Worm (Caenorhabditis elegans) whole organism, L3 larva: ENCODE results near the gene cec-5.
"Not testable (repeated sequence)": the region's sequence is repeated elsewhere in the genome, so short reads cannot be mapped to it uniquely, and the experiment has no call there.

Experiments used
- ZK546.5 ChIP-seq: sonication (generic microtip); optimal IDR thresholded peaks from 2 replicates; lab custom pipeline; 2017; ENCODE audit warnings: missing biosample characterization, missing genetic modification characterization
- aly-2 ChIP-seq: fragments of 150-350 bp; optimal IDR thresholded peaks from 2 replicates; lab custom pipeline; 2014; ENCODE audit warnings: missing biosample characterization, missing genetic modification characterization
- ceh-28 ChIP-seq: fragments of 150-350 bp; optimal IDR thresholded peaks from 2 replicates; lab custom pipeline; 2014; ENCODE audit warnings: missing biosample characterization, missing genetic modification reagents, missing genetic modification characterization
- ceh-9 ChIP-seq: sonication (generic microtip); optimal IDR thresholded peaks from 2 replicates; lab custom pipeline; 2018; ENCODE audit warnings: missing biosample characterization, missing genetic modification characterization
- daf-12 ChIP-seq: fragments of 150-350 bp; optimal IDR thresholded peaks from 2 replicates; lab custom pipeline; 2014; ENCODE audit warnings: missing biosample characterization, missing genetic modification reagents, missing genetic modification characterization
- egl-27 ChIP-seq: sonication (generic microtip); optimal IDR thresholded peaks from 4 replicates; lab custom pipeline; 2017; ENCODE audit warnings: missing biosample characterization, missing genetic modification reagents, missing genetic modification characterization
- egl-5 ChIP-seq: fragments of 150-350 bp; optimal IDR thresholded peaks from 2 replicates; lab custom pipeline; 2017; ENCODE audit warnings: missing biosample characterization, missing genetic modification reagents, missing genetic modification characterization, inconsistent platforms
- elt-2 ChIP-seq: sonication (generic microtip); optimal IDR thresholded peaks from 2 replicates; lab custom pipeline; 2016; ENCODE audit warnings: missing genetic modification reagents, mild to moderate bottlenecking, missing genetic modification characterization, missing compliant biosample characterization
- fkh-10 ChIP-seq: sonication (generic microtip); optimal IDR thresholded peaks from 2 replicates; lab custom pipeline; 2017; ENCODE audit warnings: missing biosample characterization, missing genetic modification reagents, missing genetic modification characterization
- fkh-2 ChIP-seq: fragments of 150-350 bp; optimal IDR thresholded peaks from 2 replicates; lab custom pipeline; 2014; ENCODE audit warnings: missing biosample characterization, missing genetic modification reagents, missing genetic modification characterization
- fos-1 ChIP-seq: fragments of 150-350 bp; optimal IDR thresholded peaks from 2 replicates; lab custom pipeline; 2014; ENCODE audit warnings: missing biosample characterization, missing genetic modification characterization
- hmg-11 ChIP-seq: sonication (generic microtip); optimal IDR thresholded peaks from 2 replicates; lab custom pipeline; 2016; ENCODE audit warnings: missing genetic modification characterization, missing compliant biosample characterization
- lin-15B ChIP-seq: fragments of 150-350 bp; optimal IDR thresholded peaks from 2 replicates; lab custom pipeline; 2014; ENCODE audit warnings: missing biosample characterization, missing genetic modification characterization
- lin-39 ChIP-seq: fragments of 150-350 bp; optimal IDR thresholded peaks from 2 replicates; lab custom pipeline; 2018; ENCODE audit warnings: missing biosample characterization, missing genetic modification reagents, missing genetic modification characterization
- mdl-1 ChIP-seq: fragments of 150-350 bp; optimal IDR thresholded peaks from 2 replicates; lab custom pipeline; 2014; ENCODE audit warnings: missing biosample characterization, missing genetic modification characterization
- nfya-1 ChIP-seq: sonication (generic microtip); optimal IDR thresholded peaks from 2 replicates; lab custom pipeline; 2017; ENCODE audit warnings: missing genetic modification characterization, mild to moderate bottlenecking, missing compliant biosample characterization, antibody characterized with exemption, moderate library complexity; ENCODE audit not compliant: insufficient read depth
- nhr-23 ChIP-seq: fragments of 150-350 bp; optimal IDR thresholded peaks from 2 replicates; lab custom pipeline; 2014; ENCODE audit warnings: missing biosample characterization, missing genetic modification reagents, missing genetic modification characterization
- nhr-237 ChIP-seq: fragments of 150-350 bp; optimal IDR thresholded peaks from 2 replicates; lab custom pipeline; 2014; ENCODE audit warnings: missing biosample characterization, missing genetic modification characterization
- nhr-25 ChIP-seq: sonication (generic microtip); optimal IDR thresholded peaks from 2 replicates; lab custom pipeline; 2017; ENCODE audit warnings: missing biosample characterization, missing genetic modification characterization
- nhr-67 ChIP-seq: fragments of 150-350 bp; optimal IDR thresholded peaks from 2 replicates; lab custom pipeline; 2014; ENCODE audit warnings: missing biosample characterization, missing genetic modification characterization
- nhr-76 ChIP-seq: fragments of 150-350 bp; sonication (generic microtip); optimal IDR thresholded peaks from 5 replicates; lab custom pipeline; 2014; ENCODE audit warnings: missing biosample characterization, missing genetic modification characterization
- pha-4 ChIP-seq: fragments of 150-350 bp; optimal IDR thresholded peaks from 2 replicates; lab custom pipeline; 2014; ENCODE audit warnings: missing biosample characterization, missing genetic modification reagents, missing genetic modification characterization
- pqm-1 ChIP-seq: fragments of 150-350 bp; optimal IDR thresholded peaks from 2 replicates; lab custom pipeline; 2017; ENCODE audit warnings: missing biosample characterization, missing genetic modification characterization, inconsistent platforms
- sea-2 ChIP-seq: fragments of 150-350 bp; sonication (generic microtip); optimal IDR thresholded peaks from 4 replicates; lab custom pipeline; 2014; ENCODE audit warnings: missing biosample characterization, missing genetic modification reagents, missing genetic modification characterization
- skn-1 ChIP-seq: fragments of 150-350 bp; optimal IDR thresholded peaks from 2 replicates; lab custom pipeline; 2014; ENCODE audit warnings: missing biosample characterization, missing genetic modification characterization
- snpc-4 ChIP-seq: fragments of 150-350 bp; optimal IDR thresholded peaks from 2 replicates; lab custom pipeline; 2014; ENCODE audit warnings: missing biosample characterization, missing genetic modification characterization
- tbx-2 ChIP-seq: sonication (generic microtip); optimal IDR thresholded peaks from 2 replicates; lab custom pipeline; 2016; ENCODE audit warnings: mild to moderate bottlenecking, missing genetic modification characterization, missing compliant biosample characterization
- unc-39 ChIP-seq: sonication (generic microtip); optimal IDR thresholded peaks from 4 replicates; lab custom pipeline; 2017; ENCODE audit warnings: missing biosample characterization, missing genetic modification characterization
- unc-62 ChIP-seq: fragments of 150-350 bp; sonication (generic microtip); optimal IDR thresholded peaks from 4 replicates; lab custom pipeline; 2014; ENCODE audit warnings: missing biosample characterization, missing genetic modification reagents, missing genetic modification characterization
- zag-1 ChIP-seq: fragments of 150-350 bp; optimal IDR thresholded peaks from 2 replicates; lab custom pipeline; 2014; ENCODE audit warnings: missing biosample characterization, missing genetic modification characterization
- ztf-11 ChIP-seq: fragments of 150-350 bp; optimal IDR thresholded peaks from 2 replicates; lab custom pipeline; 2014; ENCODE audit warnings: missing biosample characterization, missing genetic modification characterization
- ztf-4 ChIP-seq: fragments of 150-350 bp; optimal IDR thresholded peaks from 2 replicates; lab custom pipeline; 2014; ENCODE audit warnings: missing biosample characterization, missing genetic modification characterization

The cec-5 gene

DNA sequence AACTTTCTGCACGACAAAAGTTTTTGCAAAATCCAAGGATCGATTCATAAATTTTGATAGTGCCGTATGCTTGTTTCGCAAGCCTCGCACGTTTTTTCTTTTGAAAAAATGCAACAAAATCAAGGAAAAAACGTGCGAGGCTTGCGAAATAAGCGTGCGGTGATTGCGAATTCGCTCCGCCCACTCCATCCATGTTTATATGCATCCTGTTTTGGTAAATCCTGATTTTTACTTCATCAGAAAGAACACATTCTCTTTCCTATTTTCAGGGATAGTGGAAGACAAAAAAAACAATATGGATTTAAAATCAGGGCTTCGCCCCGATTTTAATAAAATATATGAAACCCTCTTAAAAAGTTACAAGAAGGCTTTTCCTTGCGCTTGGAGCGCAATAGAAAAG lies 16.1 kb downstream of the cec-5 start, which contains the start of gene F32E10.9:
TSS of gene F32E10.9 (minus strand) at position 101 of the 400 bp plus-strand sequence.
- TF ChIP-seq ztf-11; nhr-237; mdl-1 (tag; lab: Kevin White, UChicago): not testable (repeated sequence)

DNA sequence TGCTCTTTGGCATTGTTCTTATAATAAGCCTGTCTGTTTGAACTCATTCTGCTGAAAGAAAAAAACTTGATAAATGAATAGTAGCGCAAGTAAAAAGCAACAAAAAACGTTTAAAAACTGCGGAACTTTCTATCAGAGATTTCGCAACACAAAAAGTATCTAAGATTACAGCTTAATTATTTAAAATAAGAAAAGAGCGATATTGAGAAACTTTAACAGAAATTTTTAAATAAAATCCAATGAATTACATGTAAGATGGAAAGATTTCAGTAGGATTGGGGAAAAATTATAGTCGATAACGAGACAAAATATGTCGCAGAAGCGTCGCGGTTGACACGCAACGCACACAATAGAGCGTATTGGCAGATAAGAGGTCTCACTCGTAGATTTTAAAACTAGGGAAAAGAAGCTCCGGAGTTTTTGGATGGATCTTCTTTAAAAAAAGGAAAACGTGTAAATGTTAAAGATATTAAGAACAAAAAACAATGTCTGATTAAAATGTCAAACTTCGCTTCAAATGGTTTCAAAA lies 18.2 kb downstream of the cec-5 start, which contains the start of gene ima-3:
TSS of gene ima-3 (minus strand) at position 51 of the 529 bp plus-strand sequence.
- TF ChIP-seq nfya-1 (tag; lab: Kevin White, UChicago) (peak; percentile 59), hmg-11 (tag; lab: Kevin White, UChicago) (peak; percentile 39), elt-2 (tag; lab: Kevin White, UChicago) (peak; percentile 12), pha-4 (tag; lab: Kevin White, UChicago) (peak; percentile 78), ceh-28 (tag; lab: Kevin White, UChicago) (no peak), nhr-25 (tag; lab: Kevin White, UChicago) (no peak), lin-39 (tag; lab: Kevin White, UChicago) (peak; percentile 48), nhr-23 (tag; lab: Kevin White, UChicago) (peak; percentile 33), lin-15B (tag; lab: Kevin White, UChicago) (peak; percentile 75), egl-5 (peak; percentile 53), snpc-4 (tag; lab: Kevin White, UChicago) (peak; percentile 29), nhr-237 (no peak)

DNA sequence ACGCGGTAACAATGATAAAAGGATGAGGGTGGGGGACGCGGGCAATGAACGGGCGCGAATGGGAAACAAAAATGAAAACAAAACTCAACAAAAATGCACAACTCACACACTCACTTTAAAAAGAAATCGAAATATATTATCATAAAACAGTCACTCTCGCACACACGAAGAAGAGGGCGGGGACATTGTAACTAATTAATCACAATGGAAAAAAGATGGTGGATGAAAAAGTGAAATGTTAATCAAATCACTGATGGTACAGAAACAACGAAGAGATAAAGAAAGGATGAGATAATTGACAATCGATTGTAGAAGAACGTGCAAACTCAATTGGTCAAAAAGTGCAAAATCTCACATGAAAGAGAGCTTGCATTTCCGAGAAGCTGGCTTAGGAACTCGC lies 20.7 kb downstream of the cec-5 start:
- TF ChIP-seq nfya-1 (tag; lab: Kevin White, UChicago) (no peak), tbx-2 (no peak), fos-1 (tag; lab: Kevin White, UChicago) (no peak), lin-39 (tag; lab: Kevin White, UChicago) (no peak), nhr-67 (tag; lab: Kevin White, UChicago) (no peak), mdl-1 (tag; lab: Kevin White, UChicago) (no peak), ZK546.5 (tag; lab: Kevin White, UChicago) (no peak), pqm-1 (tag; lab: Kevin White, UChicago) (no peak), aly-2 (no peak), fkh-2 (no peak), ztf-11 (no peak), egl-5 (no peak), ceh-28 (tag; lab: Kevin White, UChicago) (no peak), zag-1 (tag; lab: Kevin White, UChicago) (no peak)

DNA sequence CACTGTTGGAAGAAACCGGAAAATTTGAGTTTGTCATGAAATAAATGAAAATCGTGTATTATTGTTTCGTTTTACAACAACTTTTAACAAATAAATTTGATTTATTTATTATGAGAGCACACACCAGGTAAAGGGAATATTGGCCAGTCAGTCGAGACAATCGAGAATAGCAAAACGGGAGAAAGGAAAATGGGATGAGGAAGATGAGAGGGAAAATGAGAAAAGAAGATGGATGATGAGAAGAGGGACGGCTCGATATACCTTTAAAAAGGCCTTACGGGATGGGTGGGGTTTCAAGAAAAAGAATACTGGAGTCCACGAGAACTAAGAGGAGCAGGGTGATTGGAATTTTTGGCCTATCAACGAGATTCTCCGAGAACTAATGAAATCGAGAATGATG lies 21.3 kb downstream of the cec-5 start:
- TF ChIP-seq ceh-9 (tag; lab: Kevin White, UChicago) (no peak), hmg-11 (tag; lab: Kevin White, UChicago) (no peak), unc-62 (GFP tag; lab: Kevin White, UChicago) (no peak), nhr-76 (tag; lab: Kevin White, UChicago) (no peak), nhr-237 (no peak), unc-39 (tag; lab: Kevin White, UChicago) (no peak), daf-12 (tag; lab: Kevin White, UChicago) (no peak), fkh-10 (GFP tag; lab: Kevin White, UChicago) (no peak), skn-1 (tag; lab: Kevin White, UChicago) (no peak), ztf-11 (no peak), sea-2 (no peak), egl-27 (tag; lab: Kevin White, UChicago) (no peak), ZK546.5 (tag; lab: Kevin White, UChicago) (no peak), mdl-1 (tag; lab: Kevin White, UChicago) (no peak), ztf-4 (no peak)

DNA sequence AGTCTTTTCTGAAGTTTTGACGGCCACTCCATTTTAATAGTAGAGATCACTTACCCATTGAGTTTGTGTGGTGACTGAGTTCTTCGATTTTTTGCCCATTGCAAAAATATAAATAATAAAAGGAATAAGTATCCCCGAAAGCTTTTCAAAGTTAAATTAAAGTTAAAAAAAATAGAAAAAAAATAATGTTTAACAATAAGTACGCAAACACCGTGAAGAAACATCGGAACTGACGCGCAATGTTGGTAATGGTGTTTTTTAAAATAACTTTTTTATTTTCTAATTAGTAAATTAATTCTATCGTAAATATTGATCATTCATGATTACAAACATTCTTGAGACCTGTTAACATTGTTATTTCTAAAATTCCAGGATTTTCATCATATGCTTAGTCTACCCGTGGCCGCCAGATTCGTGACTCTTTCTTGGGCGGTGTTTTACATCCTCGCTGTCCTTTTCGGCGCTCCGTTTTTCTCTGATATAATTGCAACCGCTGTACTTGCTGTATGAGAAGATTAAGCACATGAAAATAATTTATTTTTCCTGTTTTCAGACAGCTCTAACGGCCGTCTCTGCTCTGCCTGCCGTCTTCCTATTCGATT lies 23.5 kb downstream of the cec-5 start, which contains the start of the genes F49E8.7, F49E8.8 and nprl-2:
TSS of gene F49E8.7 (minus strand) at position 101 of the 602 bp plus-strand sequence.
TSS of gene F49E8.8 (plus strand) at position 373 of the 602 bp plus-strand sequence.
TSS of gene nprl-2 (plus strand) at position 552 of the 602 bp plus-strand sequence.
- peak; percentile 32 for TF ChIP-seq pha-4 (tag; lab: Kevin White, UChicago)
- no peak for TF ChIP-seq pqm-1 (tag; lab: Kevin White, UChicago)
- TF ChIP-seq, all 47 proteins: peak for 1
